Fruit fly (Drosophila melanogaster): ENCODE measurements around the gene CG16853.
A peak's percentile ranks its signal among the peaks of the same experiment; 100 is the strongest.

Gene CG16853

dm6 chr2L:13512182-13513032, 29.7 kb upstream of the CG16853 start (continued):
- TF ChIP-seq CG15336 (GFP tag; IDR thresholded peaks at IDR 0.05) (peak; percentile 36), CG4318 (GFP tag; optimal IDR thresholded peaks at IDR 0.05) (no peak), lz (GFP tag; optimal IDR thresholded peaks at IDR 0.05) (no peak), CG31627 (GFP tag; optimal IDR thresholded peaks at IDR 0.05) (peak; percentile 42), CG1621 (tag; optimal IDR thresholded peaks at IDR 0.05) (no peak), eg (GFP tag; IDR thresholded peaks at IDR 0.05) (peak; percentile 58), svp (GFP tag) (peak; percentile 19), CG11762 (GFP tag; optimal IDR thresholded peaks at IDR 0.05; ENCODE audit: insufficient read depth) (no peak), CG8319 (GFP tag; optimal IDR thresholded peaks at IDR 0.05) (peak; percentile 10), CG6276 (GFP tag; optimal IDR thresholded peaks at IDR 0.05) (no peak)

dm6 chr2L:13513033-13513330, 29.1 kb upstream of the CG16853 start:
- no peak for TF ChIP-seq dac (GFP tag; optimal IDR thresholded peaks at IDR 0.05)
- TF ChIP-seq CG9139 (GFP tag; optimal IDR thresholded peaks at IDR 0.05) = no peak
- TF ChIP-seq Blimp-1 (GFP tag; optimal IDR thresholded peaks at IDR 0.05) = no peak
- no peak for TF ChIP-seq Eip93F (GFP tag; optimal IDR thresholded peaks at IDR 0.05)
- no peak for TF ChIP-seq Sox14 (GFP tag; optimal IDR thresholded peaks at IDR 0.05)
- TF ChIP-seq CG34406 (GFP tag; optimal IDR thresholded peaks at IDR 0.05) = no peak
- no peak for TF ChIP-seq CG10631 (GFP tag; optimal IDR thresholded peaks at IDR 0.05)
- TF ChIP-seq fd85E (GFP tag; optimal IDR thresholded peaks at IDR 0.05) = no peak
- TF ChIP-seq Hr39 (GFP tag; optimal IDR thresholded peaks at IDR 0.05) = no peak
- TF ChIP-seq salr (GFP tag; optimal IDR thresholded peaks at IDR 0.05) = no peak
- no peak for TF ChIP-seq Sox102F (GFP tag; optimal IDR thresholded peaks at IDR 0.05)

dm6 chr2L:13513331-13514261, 28.5 kb upstream of the CG16853 start:
- TF ChIP-seq CG16779 (tag; optimal IDR thresholded peaks at IDR 0.05) = no peak
- TF ChIP-seq CG6163 (GFP tag; IDR thresholded peaks at IDR 0.05) = peak; percentile 83
- peak; percentile 71 for TF ChIP-seq cyc (GFP tag; optimal IDR thresholded peaks at IDR 0.05)
- TF ChIP-seq CG3032 (tag; optimal IDR thresholded peaks at IDR 0.05) = peak; percentile 46
- TF ChIP-seq CG6808 (GFP tag; optimal IDR thresholded peaks at IDR 0.05) = no peak
- peak; percentile 67 for TF ChIP-seq Eip75B (GFP tag; optimal IDR thresholded peaks at IDR 0.05)
- peak; percentile 58 for TF ChIP-seq acj6 (GFP tag; optimal IDR thresholded peaks at IDR 0.05)
- TF ChIP-seq OdsH (GFP tag; optimal IDR thresholded peaks at IDR 0.05) = peak; percentile 74
- TF ChIP-seq esn (GFP tag; optimal IDR thresholded peaks at IDR 0.05) = peak; percentile 86
- TF ChIP-seq CG34406 (GFP tag; optimal IDR thresholded peaks at IDR 0.05) = peak; percentile 61
- peak; percentile 69 for TF ChIP-seq Smox (GFP tag; optimal IDR thresholded peaks at IDR 0.05)
- no peak for TF ChIP-seq dsx (GFP tag; optimal IDR thresholded peaks at IDR 0.05; ENCODE audit: poor library complexity, severe bottlenecking)
- peak; percentile 57 for TF ChIP-seq fd59A (GFP tag; optimal IDR thresholded peaks at IDR 0.05)
- TF ChIP-seq Eip78C (GFP tag) = peak; percentile 95
- TF ChIP-seq CG11294 (GFP tag; IDR thresholded peaks at IDR 0.05) = peak; percentile 21; the same call in 1 of the 2 replicates
- peak; percentile 43 for TF ChIP-seq achi (GFP tag; optimal IDR thresholded peaks at IDR 0.05)
- peak; percentile 63 for TF ChIP-seq Sox15 (GFP tag; optimal IDR thresholded peaks at IDR 0.05)
- peak; percentile 57 for TF ChIP-seq Sox14 (GFP tag; optimal IDR thresholded peaks at IDR 0.05)
- TF ChIP-seq CG6276 (GFP tag; optimal IDR thresholded peaks at IDR 0.05) = peak; percentile 50
- peak; percentile 56 for TF ChIP-seq dac (GFP tag; optimal IDR thresholded peaks at IDR 0.05)
- peak; percentile 68 for TF ChIP-seq CG31627 (GFP tag; optimal IDR thresholded peaks at IDR 0.05)
- TF ChIP-seq CG9139 (GFP tag; optimal IDR thresholded peaks at IDR 0.05) = peak; percentile 55
- peak; percentile 66 for TF ChIP-seq fkh (GFP tag; optimal IDR thresholded peaks at IDR 0.05)
- TF ChIP-seq eg (GFP tag; IDR thresholded peaks at IDR 0.05) = peak; percentile 75
- TF ChIP-seq CG10631 (GFP tag; optimal IDR thresholded peaks at IDR 0.05) = peak; percentile 57
- TF ChIP-seq Gug (GFP tag; IDR thresholded peaks at IDR 0.05) = peak; percentile 39; the same call in 1 of the 2 replicates
- peak; percentile 34 for TF ChIP-seq CG1621 (tag; optimal IDR thresholded peaks at IDR 0.05)
- TF ChIP-seq Hr4 (GFP tag; optimal IDR thresholded peaks at IDR 0.05) = peak; percentile 69
- TF ChIP-seq Blimp-1 (GFP tag; optimal IDR thresholded peaks at IDR 0.05) = no peak
- TF ChIP-seq CG6854 (GFP tag; optimal IDR thresholded peaks at IDR 0.05) = peak; percentile 72
- peak; percentile 61 for TF ChIP-seq Sox102F (GFP tag; optimal IDR thresholded peaks at IDR 0.05)
- TF ChIP-seq CG11762 (GFP tag; optimal IDR thresholded peaks at IDR 0.05; ENCODE audit: insufficient read depth) = peak; percentile 65
- peak; percentile 76 for TF ChIP-seq lz (GFP tag; optimal IDR thresholded peaks at IDR 0.05)
- TF ChIP-seq CG32006 (GFP tag; optimal IDR thresholded peaks at IDR 0.05) = peak; percentile 84
